Worm (Caenorhabditis elegans) whole organism, young adult: ENCODE measurements around the gene mfn-1.

Experiments used
- C06A6.2 ChIP-seq: fragments of 200-800 bp; sonication (Bioruptor generic); conservative IDR thresholded peaks from 2 replicates; pipeline ENCODE4 v1.3.6; 2022; ENCODE audit warnings: missing genetic modification characterization, missing compliant biosample characterization
- F22D6.2 ChIP-seq: sonication (generic microtip); optimal IDR thresholded peaks from 2 replicates; lab custom pipeline; 2016; ENCODE audit warnings: mild to moderate bottlenecking, missing genetic modification characterization, missing compliant biosample characterization
- F33H1.4 ChIP-seq: fragments of 200-800 bp; sonication (Bioruptor generic); IDR thresholded peaks from 2 replicates; pipeline ENCODE4 v1.3.6; 2022; ENCODE audit warnings: missing genetic modification reagents, missing genetic modification characterization, missing compliant biosample characterization
- F37B4.10 ChIP-seq: fragments of 200-800 bp; sonication (Bioruptor generic); IDR thresholded peaks from 2 replicates; pipeline ENCODE4 v1.3.6; 2022; ENCODE audit warnings: missing genetic modification characterization, missing compliant biosample characterization
- F55B11.4 ChIP-seq: sonication (generic microtip); optimal IDR thresholded peaks from 2 replicates; lab custom pipeline; 2016; ENCODE audit warnings: missing compliant biosample characterization, missing genetic modification characterization, borderline replicate concordance; ENCODE audit not compliant: insufficient read depth
- F57C9.4 ChIP-seq: sonication (generic microtip); optimal IDR thresholded peaks from 2 replicates; lab custom pipeline; 2017; ENCODE audit warnings: mild to moderate bottlenecking, missing genetic modification characterization, missing compliant biosample characterization
- K12H6.12 ChIP-seq: fragments of 200-800 bp; sonication (Bioruptor generic); optimal IDR thresholded peaks from 2 replicates; lab custom pipeline; 2018; ENCODE audit warnings: mild to moderate bottlenecking, missing genetic modification characterization, missing compliant biosample characterization
- Y53F4B.3 ChIP-seq: fragments of 200-800 bp; sonication (Bioruptor generic); IDR thresholded peaks from 2 replicates; pipeline ENCODE4 v1.3.6; 2022; ENCODE audit warnings: missing genetic modification reagents, missing genetic modification characterization, missing compliant biosample characterization
- Y53G8AR.9 ChIP-seq: fragments of 200-800 bp; sonication (Bioruptor generic); conservative IDR thresholded peaks from 2 replicates; pipeline ENCODE4 v1.3.6; 2022; ENCODE audit warnings: missing genetic modification reagents, missing genetic modification characterization, missing compliant biosample characterization
- akir-1 ChIP-seq: fragments of 200-800 bp; sonication (Bioruptor generic); optimal IDR thresholded peaks from 2 replicates; lab custom pipeline; 2018; ENCODE audit warnings: mild to moderate bottlenecking, missing genetic modification characterization, moderate library complexity, missing compliant biosample characterization
- ama-1 ChIP-seq, 3 experiments: fragments of 150-350 bp in 1 of 3; sonication (generic microtip) in 2 of 3; optimal IDR thresholded peaks; 2 replicates each; lab custom pipeline; 2014 to 2018; ENCODE audit warnings: missing biosample characterization in 2 of 3, missing genetic modification characterization in 2 of 3, missing genetic modification reagents in 2 of 3
- aptf-2 ChIP-seq: fragments of 200-800 bp; sonication (Bioruptor generic); conservative IDR thresholded peaks from 2 replicates; pipeline ENCODE4 v1.3.6; 2022; ENCODE audit warnings: missing genetic modification reagents, missing genetic modification characterization, missing compliant biosample characterization
- attf-3 ChIP-seq: fragments of 200-800 bp; sonication (Bioruptor generic); conservative IDR thresholded peaks from 2 replicates; pipeline ENCODE4 v1.3.6; 2022; ENCODE audit warnings: missing genetic modification reagents, missing genetic modification characterization, missing compliant biosample characterization
- bed-1 ChIP-seq: fragments of 200-800 bp; sonication (Bioruptor generic); IDR thresholded peaks from 2 replicates; pipeline ENCODE4 v1.3.6; 2022; ENCODE audit warnings: missing genetic modification reagents, missing genetic modification characterization, missing compliant biosample characterization
- cebp-1 ChIP-seq, 2 experiments: fragments of 200-800 bp in 1 of 2; sonication (Bioruptor generic) in 1 of 2; sonication (generic microtip) in 1 of 2; IDR thresholded peaks in 1 of 2; optimal IDR thresholded peaks in 1 of 2; 2 replicates each; pipeline versions ENCODE4 v1.3.6 to Lab custom; 2017 to 2022; ENCODE audit warnings: missing compliant biosample characterization in 2 of 2, missing genetic modification characterization in 2 of 2, mild to moderate bottlenecking in 1 of 2, missing genetic modification reagents in 1 of 2, moderate library complexity in 1 of 2
- ceh-100 ChIP-seq: fragments of 200-800 bp; sonication (Bioruptor generic); IDR thresholded peaks from 2 replicates; pipeline ENCODE4 v1.3.6; 2022; ENCODE audit warnings: missing genetic modification reagents, missing genetic modification characterization, missing compliant biosample characterization
- ceh-27 ChIP-seq: fragments of 200-800 bp; sonication (Bioruptor generic); optimal IDR thresholded peaks from 2 replicates; lab custom pipeline; 2018; ENCODE audit warnings: mild to moderate bottlenecking, missing genetic modification characterization, moderate library complexity, missing compliant biosample characterization
- ceh-40 ChIP-seq: fragments of 200-800 bp; sonication (Bioruptor generic); IDR thresholded peaks from 2 replicates; pipeline ENCODE4 v1.3.6; 2022; ENCODE audit warnings: missing genetic modification characterization, missing compliant biosample characterization
- ceh-58 ChIP-seq: fragments of 200-800 bp; sonication (Bioruptor generic); IDR thresholded peaks from 2 replicates; pipeline ENCODE4 v1.3.6; 2022; ENCODE audit warnings: missing genetic modification characterization, missing compliant biosample characterization
- dox-1 ChIP-seq: fragments of 200-800 bp; sonication (Bioruptor generic); IDR thresholded peaks from 2 replicates; pipeline ENCODE4 v1.3.6; 2022; ENCODE audit warnings: missing genetic modification reagents, missing genetic modification characterization, missing compliant biosample characterization
- dpff-1 ChIP-seq: sonication (generic microtip); optimal IDR thresholded peaks from 2 replicates; lab custom pipeline; 2017; ENCODE audit warnings: mild to moderate bottlenecking, missing genetic modification characterization, missing compliant biosample characterization
- egrh-3 ChIP-seq: fragments of 200-800 bp; sonication (Bioruptor generic); IDR thresholded peaks from 2 replicates; pipeline ENCODE4 v1.3.6; 2022; ENCODE audit warnings: missing genetic modification reagents, missing genetic modification characterization, missing compliant biosample characterization
- hmg-20 ChIP-seq: fragments of 200-800 bp; sonication (Bioruptor generic); IDR thresholded peaks from 2 replicates; pipeline ENCODE4 v1.3.6; 2022; ENCODE audit warnings: missing genetic modification reagents, missing genetic modification characterization, missing compliant biosample characterization
- hrde-1 ChIP-seq: sonication (generic microtip); optimal IDR thresholded peaks from 2 replicates; lab custom pipeline; 2016; ENCODE audit warnings: missing genetic modification characterization, mild to moderate bottlenecking, missing compliant biosample characterization, moderate library complexity, missing genotype, missing genetic modification reagents, borderline replicate concordance
- lag-1 ChIP-seq: fragments of 200-800 bp; sonication (Bioruptor generic); IDR thresholded peaks from 2 replicates; pipeline ENCODE4 v1.3.6; 2022; ENCODE audit warnings: missing genetic modification reagents, missing genetic modification characterization, missing compliant biosample characterization
- let-607 ChIP-seq, 2 experiments: fragments of 200-800 bp in 1 of 2; sonication (Bioruptor generic) in 1 of 2; sonication (generic microtip) in 1 of 2; optimal IDR thresholded peaks; 2 replicates each; lab custom pipeline; 2016 to 2018; ENCODE audit warnings: mild to moderate bottlenecking in 2 of 2, missing compliant biosample characterization in 2 of 2, missing genetic modification characterization in 2 of 2, moderate library complexity in 2 of 2, missing genotype in 1 of 2
- lin-40 ChIP-seq: sonication (generic microtip); optimal IDR thresholded peaks from 2 replicates; lab custom pipeline; 2016; ENCODE audit warnings: missing genetic modification characterization, mild to moderate bottlenecking, missing compliant biosample characterization, missing genotype, missing genetic modification reagents
- lsy-27 ChIP-seq: sonication (generic microtip); optimal IDR thresholded peaks from 2 replicates; lab custom pipeline; 2017; ENCODE audit warnings: missing genetic modification characterization, mild to moderate bottlenecking, missing compliant biosample characterization, antibody characterized with exemption, missing genotype, borderline replicate concordance; ENCODE audit not compliant: insufficient read depth
- madf-10 ChIP-seq: sonication (generic microtip); optimal IDR thresholded peaks from 2 replicates; lab custom pipeline; 2016; ENCODE audit warnings: mild to moderate bottlenecking, missing genetic modification characterization, missing compliant biosample characterization
- madf-3 ChIP-seq: fragments of 200-800 bp; sonication (Bioruptor generic); IDR thresholded peaks from 2 replicates; pipeline ENCODE4 v1.3.6; 2022; ENCODE audit warnings: missing genetic modification reagents, missing genetic modification characterization, missing compliant biosample characterization
- madf-6 ChIP-seq: fragments of 200-800 bp; sonication (Bioruptor generic); IDR thresholded peaks from 2 replicates; pipeline ENCODE4 v1.3.6; 2022; ENCODE audit warnings: missing genetic modification reagents, missing genetic modification characterization, missing compliant biosample characterization
- mes-4 ChIP-seq: sonication (generic microtip); optimal IDR thresholded peaks from 2 replicates; lab custom pipeline; 2016; ENCODE audit warnings: missing genotype, missing genetic modification characterization, missing compliant biosample characterization
- mxl-1 ChIP-seq: sonication (generic microtip); optimal IDR thresholded peaks from 2 replicates; lab custom pipeline; 2016; ENCODE audit warnings: missing genetic modification characterization, missing compliant biosample characterization
- nhr-120 ChIP-seq: fragments of 200-800 bp; sonication (Bioruptor generic); IDR thresholded peaks from 2 replicates; pipeline ENCODE4 v1.3.6; 2022; ENCODE audit warnings: missing genetic modification characterization, missing compliant biosample characterization
- nhr-80 ChIP-seq: sonication (generic microtip); optimal IDR thresholded peaks from 2 replicates; lab custom pipeline; 2016; ENCODE audit warnings: missing genetic modification characterization, missing compliant biosample characterization
- nhr-90 ChIP-seq: sonication (generic microtip); optimal IDR thresholded peaks from 2 replicates; lab custom pipeline; 2016; ENCODE audit warnings: missing genotype, mild to moderate bottlenecking, missing genetic modification characterization, missing compliant biosample characterization
- pbrm-1 ChIP-seq: fragments of 200-800 bp; sonication (Bioruptor generic); IDR thresholded peaks from 2 replicates; pipeline ENCODE4 v1.3.6; 2022; ENCODE audit warnings: missing genetic modification reagents, missing genetic modification characterization, missing compliant biosample characterization
- repo-1 ChIP-seq: sonication (generic microtip); optimal IDR thresholded peaks from 2 replicates; lab custom pipeline; 2017; ENCODE audit warnings: mild to moderate bottlenecking, missing genetic modification characterization, missing compliant biosample characterization
- rpc-1 ChIP-seq, 2 experiments: fragments of 150-350 bp in 1 of 2; sonication (generic microtip) in 1 of 2; optimal IDR thresholded peaks; 2 replicates each; lab custom pipeline; 2014 to 2018; ENCODE audit warnings: missing biosample characterization in 1 of 2, missing genetic modification characterization in 1 of 2, missing genetic modification reagents in 1 of 2, missing genotype in 1 of 2
- sea-2 ChIP-seq: fragments of 200-800 bp; sonication (Bioruptor generic); IDR thresholded peaks from 2 replicates; pipeline ENCODE4 v1.3.6; 2022; ENCODE audit warnings: missing genetic modification characterization, missing compliant biosample characterization
- snpc-3.4 ChIP-seq: sonication (generic microtip); optimal IDR thresholded peaks from 2 replicates; lab custom pipeline; 2017; ENCODE audit warnings: missing genetic modification characterization, mild to moderate bottlenecking, missing compliant biosample characterization, antibody characterized with exemption, moderate library complexity, missing genotype, missing genetic modification reagents
- unc-62 ChIP-seq: fragments of 150-350 bp; optimal IDR thresholded peaks from 2 replicates; lab custom pipeline; 2014; ENCODE audit warnings: missing biosample characterization, missing genetic modification reagents, missing genetic modification characterization
- zfh-2 ChIP-seq: fragments of 200-800 bp; sonication (Bioruptor generic); conservative IDR thresholded peaks from 2 replicates; pipeline ENCODE4 v1.3.6; 2022; ENCODE audit warnings: missing genetic modification reagents, missing genetic modification characterization, missing compliant biosample characterization
- zim-3 ChIP-seq: sonication (generic microtip); optimal IDR thresholded peaks from 2 replicates; lab custom pipeline; 2017; ENCODE audit warnings: mild to moderate bottlenecking, missing genetic modification characterization, moderate library complexity, missing compliant biosample characterization
- ztf-22 ChIP-seq: fragments of 200-800 bp; sonication (Bioruptor generic); optimal IDR thresholded peaks from 2 replicates; lab custom pipeline; 2018; ENCODE audit warnings: mild to moderate bottlenecking, missing genetic modification characterization, moderate library complexity, missing compliant biosample characterization
- ztf-25 ChIP-seq: fragments of 200-800 bp; sonication (Bioruptor generic); IDR thresholded peaks from 2 replicates; pipeline ENCODE4 v1.3.6; 2022; ENCODE audit warnings: missing genetic modification reagents, missing genetic modification characterization, missing compliant biosample characterization
- ztf-26 ChIP-seq: sonication (generic microtip); optimal IDR thresholded peaks from 2 replicates; lab custom pipeline; 2017; ENCODE audit warnings: missing genetic modification characterization, missing compliant biosample characterization
- ztf-28 ChIP-seq: fragments of 200-800 bp; sonication (Bioruptor generic); IDR thresholded peaks from 2 replicates; pipeline ENCODE4 v1.3.6; 2022; ENCODE audit warnings: missing genetic modification reagents, missing genetic modification characterization, missing compliant biosample characterization

mfn-1 gene

DNA sequence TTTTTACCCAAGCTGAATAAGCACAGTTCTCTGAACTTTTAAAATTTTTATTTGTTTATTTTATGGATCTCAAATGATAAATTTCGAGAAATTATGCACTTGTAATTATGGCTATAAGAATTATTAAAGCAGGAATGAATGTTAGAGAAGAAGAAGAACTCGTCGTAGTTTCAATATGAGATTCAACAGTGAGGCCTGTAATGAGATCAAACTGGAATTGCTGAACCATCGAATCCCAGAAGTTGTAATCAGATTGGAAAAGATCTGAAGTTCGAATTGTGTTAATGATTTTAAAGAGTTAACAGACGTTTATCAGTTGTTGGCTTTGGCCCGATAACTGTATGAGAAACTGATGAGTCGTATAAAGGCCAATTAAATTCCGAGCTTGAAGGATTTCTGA, 16.1 kb downstream of the mfn-1 start (continued):
- TF ChIP-seq ceh-27 (no peak), repo-1 (peak; percentile 24), dpff-1 (tag; lab: Kevin White, UChicago) (no peak), zfh-2 (GFP tag; lab: Robert Waterston, UW) (no peak), unc-62 (GFP tag; lab: Kevin White, UChicago) (no peak), madf-6 (GFP tag; lab: Robert Waterston, UW) (peak; percentile 67), rpc-1 (optimal IDR thresholded peaks at IDR 0.05; lab: Kevin White, UChicago) (no peak), rpc-1 (tag; optimal IDR thresholded peaks at IDR 0.05; lab: Kevin White, UChicago) (no peak), F55B11.4 (tag; lab: Kevin White, UChicago) (no peak), attf-3 (GFP tag; lab: Robert Waterston, UW) (no peak), lag-1 (GFP tag; lab: Robert Waterston, UW) (no peak), zim-3 (tag; lab: Kevin White, UChicago) (no peak), Y53G8AR.9 (GFP tag; lab: Robert Waterston, UW) (no peak), hrde-1 (tag; lab: Kevin White, UChicago) (peak; percentile 68), bed-1 (GFP tag; lab: Robert Waterston, UW) (no peak), sea-2 (no peak), aptf-2 (GFP tag; lab: Robert Waterston, UW) (no peak), pbrm-1 (GFP tag; lab: Robert Waterston, UW) (no peak), ztf-26 (no peak), F57C9.4 (tag; lab: Kevin White, UChicago) (no peak), akir-1 (no peak), hmg-20 (no peak), dox-1 (no peak), madf-10 (no peak), ztf-28 (GFP tag; lab: Robert Waterston, UW) (no peak), C06A6.2 (no peak), lin-40 (tag; lab: Kevin White, UChicago) (no peak), ztf-25 (GFP tag; lab: Robert Waterston, UW) (no peak), K12H6.12 (tag; lab: Kevin White, UChicago) (no peak), cebp-1 (GFP tag; IDR thresholded peaks at IDR 0.05; lab: Robert Waterston, UW) (no peak), cebp-1 (tag; optimal IDR thresholded peaks at IDR 0.05; lab: Kevin White, UChicago) (peak; percentile 3), madf-3 (GFP tag; lab: Robert Waterston, UW) (peak; percentile 69; the same call in 1 of the 2 replicates), nhr-80 (tag; lab: Kevin White, UChicago) (no peak), ceh-100 (no peak), mxl-1 (tag; lab: Kevin White, UChicago) (no peak), ztf-22 (GFP tag; lab: Kevin White, UChicago) (no peak), egrh-3 (GFP tag; lab: Robert Waterston, UW) (no peak), ama-1 (optimal IDR thresholded peaks at IDR 0.05; lab: Kevin White, UChicago) (no peak), ama-1 (GFP tag; optimal IDR thresholded peaks at IDR 0.05; lab: Kevin White, UChicago) (no peak), F37B4.10 (GFP tag; lab: Robert Waterston, UW) (no peak)

DNA sequence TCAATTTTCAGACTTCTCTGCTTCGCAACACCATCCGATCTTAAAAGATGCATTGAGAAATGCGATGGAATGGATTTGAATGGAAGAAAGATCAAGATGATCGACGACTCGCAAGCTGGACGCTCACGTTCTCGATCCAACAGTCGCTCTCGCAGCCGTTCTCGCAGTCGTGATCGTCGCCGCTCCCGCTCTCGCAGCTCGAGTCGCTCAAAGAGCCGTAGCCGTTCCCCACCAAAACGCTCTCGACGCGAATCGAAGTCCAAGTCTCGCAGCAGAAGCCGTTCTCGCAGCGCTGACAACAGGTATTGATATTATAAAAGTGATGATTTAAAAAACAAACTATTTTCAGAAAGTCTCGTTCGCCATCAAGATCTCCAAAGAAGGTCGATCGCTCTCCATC, 16.7 kb downstream of the mfn-1 start:
- TF ChIP-seq nhr-120: no peak
- TF ChIP-seq K12H6.12 (tag; lab: Kevin White, UChicago): no peak
- no peak for TF ChIP-seq F33H1.4 (GFP tag; lab: Robert Waterston, UW)
- TF ChIP-seq madf-10: no peak
- TF ChIP-seq mes-4 (tag; lab: Kevin White, UChicago): no peak
- no peak for TF ChIP-seq snpc-3.4 (tag; lab: Kevin White, UChicago)
- peak; percentile 75; the same call in 1 of the 2 replicates for TF ChIP-seq egrh-3 (GFP tag; lab: Robert Waterston, UW)
- no peak for TF ChIP-seq F22D6.2
- no peak for TF ChIP-seq ceh-27
- TF ChIP-seq nhr-90 (tag; lab: Kevin White, UChicago): no peak
- 0 out of 2 replicates have a peak, but pooled peaks have one; percentile 41 for TF ChIP-seq ceh-58 (GFP tag; lab: Robert Waterston, UW)
- TF ChIP-seq ceh-40 (GFP tag; lab: Robert Waterston, UW): no peak
- no peak for TF ChIP-seq Y53F4B.3 (GFP tag; lab: Robert Waterston, UW)
- TF ChIP-seq lsy-27: no peak
- TF ChIP-seq Y53G8AR.9 (GFP tag; lab: Robert Waterston, UW): no peak
- no peak for TF ChIP-seq bed-1 (GFP tag; lab: Robert Waterston, UW)
- TF ChIP-seq let-607 (tag; optimal IDR thresholded peaks at IDR 0.05; lab: Kevin White, UChicago): no peak
- 0 out of 2 replicates have a peak, but pooled peaks have one; percentile 12 for TF ChIP-seq madf-3 (GFP tag; lab: Robert Waterston, UW)
